Worm (Caenorhabditis elegans): ENCODE measurements around the gene rde-1.

DNA sequence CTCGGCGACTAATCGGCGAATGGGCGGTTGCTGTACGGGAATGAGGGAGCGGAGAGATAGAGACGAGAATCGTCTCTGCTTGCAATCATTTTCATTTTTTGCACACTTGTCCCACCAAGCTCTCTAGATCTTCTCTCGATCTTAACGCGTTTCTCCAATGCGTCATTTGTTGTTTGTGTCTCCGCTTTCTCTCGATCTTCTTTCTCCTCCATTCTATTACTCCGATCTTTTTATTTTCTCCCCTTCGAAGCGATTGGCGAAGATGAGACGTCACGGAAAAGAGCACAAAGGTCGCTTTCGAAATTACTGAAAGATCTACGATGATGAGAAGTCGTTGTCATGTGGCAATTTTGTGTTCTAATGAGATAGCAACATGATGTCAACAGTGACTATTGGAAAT is 32.8 kb downstream of the rde-1 start:
- TF ChIP-seq pha-4 (tag; optimal IDR thresholded peaks at IDR 0.05) (no peak), pha-2 (tag; optimal IDR thresholded peaks at IDR 0.05) (no peak), lin-11 (tag; optimal IDR thresholded peaks at IDR 0.05) (no peak), ceh-34 (tag; optimal IDR thresholded peaks at IDR 0.05) (no peak), pat-9 (tag; optimal IDR thresholded peaks at IDR 0.05) (no peak), pqm-1 (tag; optimal IDR thresholded peaks at IDR 0.05) (no peak), unc-55 (GFP tag; optimal IDR thresholded peaks at IDR 0.05) (peak; percentile 87), K09A11.1 (tag; optimal IDR thresholded peaks at IDR 0.05; ENCODE audit: insufficient read depth) (no peak), elt-2 (tag; optimal IDR thresholded peaks at IDR 0.05) (no peak)
